Worm (Caenorhabditis elegans) whole organism, L4/young adult: ENCODE results near the gene myrf-1.

Experiments
- W03F9.2 ChIP-seq: fragments of 150-350 bp; optimal IDR thresholded peaks from 2 replicates; lab custom pipeline; 2014; ENCODE audit warnings: missing biosample characterization, missing genetic modification characterization
- dao-5 ChIP-seq: sonication (generic microtip); optimal IDR thresholded peaks from 2 replicates; lab custom pipeline; 2016; ENCODE audit warnings: missing genotype, missing genetic modification characterization, moderate library complexity, missing compliant biosample characterization
- him-1 ChIP-seq: sonication (generic microtip); optimal IDR thresholded peaks from 2 replicates; lab custom pipeline; 2016; ENCODE audit warnings: missing genotype, missing genetic modification reagents, missing genetic modification characterization, missing compliant biosample characterization

DNA sequence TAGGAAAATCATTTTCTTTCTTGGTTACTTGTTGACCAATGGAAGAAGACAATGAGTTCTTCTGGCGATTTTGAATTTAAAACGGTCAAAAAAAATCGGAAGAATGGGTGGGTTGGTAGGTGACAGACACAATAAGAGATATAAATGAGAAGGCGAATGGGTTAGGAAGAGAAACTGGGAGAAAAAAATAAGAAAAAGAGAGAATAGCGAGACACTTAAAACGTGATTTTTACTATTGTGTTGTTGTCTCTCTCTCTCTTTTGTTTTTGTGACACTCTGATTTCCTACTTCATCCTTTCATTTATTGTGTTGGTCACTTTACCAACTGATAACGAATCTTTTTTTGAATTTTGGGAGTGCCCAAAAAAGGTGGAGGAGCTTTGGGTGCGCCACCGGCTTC, 14.0 kb upstream of the myrf-1 start:
- TF ChIP-seq him-1 (tag; lab: Kevin White, UChicago) = no peak
- no peak for TF ChIP-seq W03F9.2 (tag; lab: Kevin White, UChicago)
- no peak for TF ChIP-seq dao-5 (tag; lab: Kevin White, UChicago)
